Worm (Caenorhabditis elegans) whole organism, midembryonic: ENCODE measurements around the gene K02D10.8.

Source experiments
- T22C8.4 ChIP-seq: fragments of 200-800 bp; sonication (Bioruptor generic); IDR thresholded peaks from 2 replicates; pipeline ENCODE4 v1.3.6; 2022; ENCODE audit warnings: missing genetic modification characterization, missing compliant biosample characterization
- cog-1 ChIP-seq: sonication (generic microtip); optimal IDR thresholded peaks from 2 replicates; lab custom pipeline; 2016; ENCODE audit warnings: missing genetic modification characterization, missing compliant biosample characterization
- flt-1 ChIP-seq: fragments of 200-800 bp; sonication (Bioruptor generic); IDR thresholded peaks from 2 replicates; pipeline ENCODE4 v1.3.6; 2022; ENCODE audit warnings: missing genetic modification characterization, missing compliant biosample characterization
- klf-2 ChIP-seq: fragments of 200-800 bp; sonication (Bioruptor generic); conservative IDR thresholded peaks from 2 replicates; pipeline ENCODE4 v1.3.6; 2022; ENCODE audit warnings: missing genetic modification reagents, missing genetic modification characterization, missing compliant biosample characterization
- med-1 ChIP-seq: sonication (generic microtip); optimal IDR thresholded peaks from 2 replicates; lab custom pipeline; 2017; ENCODE audit warnings: missing genetic modification characterization, mild to moderate bottlenecking, missing compliant biosample characterization, antibody characterized with exemption, missing genetic modification reagents; ENCODE audit not compliant: insufficient read depth
- ref-1 ChIP-seq: fragments of 200-800 bp; sonication (Bioruptor generic); conservative IDR thresholded peaks from 2 replicates; pipeline ENCODE4 v1.3.6; 2022; ENCODE audit warnings: missing genetic modification reagents, missing genetic modification characterization, missing compliant biosample characterization
- tab-1 ChIP-seq: fragments of 200-800 bp; sonication (Bioruptor generic); IDR thresholded peaks from 2 replicates; pipeline ENCODE4 v1.3.6; 2022; ENCODE audit warnings: missing genetic modification characterization, missing compliant biosample characterization
- ztf-23 ChIP-seq: fragments of 200-800 bp; sonication (Bioruptor generic); IDR thresholded peaks from 2 replicates; pipeline ENCODE4 v1.3.6; 2022; ENCODE audit warnings: missing genetic modification reagents, missing genetic modification characterization, missing compliant biosample characterization
- ztf-29 ChIP-seq: fragments of 200-800 bp; sonication (Bioruptor generic); IDR thresholded peaks from 2 replicates; pipeline ENCODE4 v1.3.6; 2022; ENCODE audit warnings: missing genetic modification reagents, missing genetic modification characterization, missing compliant biosample characterization

The K02D10.8 gene

DNA sequence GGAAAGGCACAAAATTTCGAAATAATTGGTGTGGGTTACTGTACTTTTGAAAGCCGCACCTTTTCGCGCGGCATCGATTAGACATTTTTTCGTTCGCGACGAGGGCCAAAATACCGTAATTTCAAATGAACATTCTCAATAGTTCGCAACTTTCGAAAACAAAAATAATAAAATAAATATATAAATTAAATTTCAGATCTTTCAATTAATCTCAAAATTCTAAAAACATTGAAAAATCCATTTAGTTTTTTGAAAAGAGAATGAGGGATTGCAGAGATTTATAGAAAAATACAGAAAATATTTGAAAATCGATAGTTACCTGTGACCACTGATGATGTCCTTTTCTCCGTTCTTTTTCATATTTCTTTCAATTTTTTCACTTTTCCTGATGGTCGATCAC is at the start of gene K02D10.8:
Gene K02D10.8, plus strand, starts transcription at position 301 of the 400 bp plus-strand sequence.
- TF ChIP-seq cog-1 (no peak), med-1 (GFP tag; lab: Kevin White, UChicago) (no peak), flt-1 (GFP tag; lab: Robert Waterston, UW) (no peak), T22C8.4 (GFP tag; lab: Robert Waterston, UW) (no peak), ztf-29 (GFP tag; lab: Robert Waterston, UW) (no peak), ref-1 (GFP tag; lab: Robert Waterston, UW) (no peak), klf-2 (GFP tag; lab: Robert Waterston, UW) (no peak)

DNA sequence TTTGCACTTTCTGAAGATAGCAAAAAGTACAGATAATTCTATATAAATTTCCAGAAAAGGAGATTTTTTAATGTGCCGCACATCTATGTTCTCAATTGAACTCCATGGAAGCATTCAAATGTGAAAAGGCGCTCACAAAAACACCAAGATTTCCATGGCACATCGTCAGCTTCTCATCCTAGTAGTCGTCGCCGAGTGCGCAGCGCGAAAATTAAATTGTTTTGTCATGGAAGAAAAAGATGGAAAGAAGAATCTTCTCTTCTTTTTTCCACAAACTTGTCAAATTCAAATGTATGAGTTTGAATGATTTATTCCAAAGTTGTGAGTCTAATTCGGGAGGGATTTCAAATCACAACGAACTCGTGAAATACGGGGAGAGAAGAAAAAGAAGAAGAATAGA is 48.8 kb upstream of the K02D10.8 start:
- no peak for TF ChIP-seq flt-1 (GFP tag; lab: Robert Waterston, UW)
- no peak for TF ChIP-seq ztf-29 (GFP tag; lab: Robert Waterston, UW)
- TF ChIP-seq ref-1 (GFP tag; lab: Robert Waterston, UW) = no peak
- TF ChIP-seq ztf-23 (GFP tag; lab: Robert Waterston, UW) = no peak
- no peak for TF ChIP-seq T22C8.4 (GFP tag; lab: Robert Waterston, UW)
- no peak for TF ChIP-seq cog-1
- no peak for TF ChIP-seq tab-1
- TF ChIP-seq klf-2 (GFP tag; lab: Robert Waterston, UW) = no peak
- TF ChIP-seq med-1 (GFP tag; lab: Kevin White, UChicago) = no peak

DNA sequence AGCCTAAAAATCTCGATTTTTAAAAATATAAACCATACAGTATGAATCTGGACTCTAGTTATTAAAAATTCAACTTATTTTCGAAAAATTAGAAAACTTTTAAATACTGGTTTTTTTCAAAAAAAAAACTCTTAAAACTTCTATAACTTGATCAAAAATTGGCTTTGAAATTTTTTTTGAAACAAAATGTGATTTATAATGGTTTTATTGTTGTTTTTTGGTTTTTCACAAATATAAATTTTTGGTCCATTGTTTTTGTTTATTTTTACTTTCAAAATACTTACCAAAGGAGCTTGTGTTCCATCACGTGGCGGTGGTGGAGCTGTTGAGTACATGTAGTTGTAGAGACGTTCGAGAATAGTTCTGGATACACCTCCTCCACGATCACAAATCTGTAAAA is 47.9 kb upstream of the K02D10.8 start:
- TF ChIP-seq tab-1 (no peak), flt-1 (GFP tag; lab: Robert Waterston, UW) (no peak), ztf-29 (GFP tag; lab: Robert Waterston, UW) (no peak), cog-1 (no peak), ztf-23 (GFP tag; lab: Robert Waterston, UW) (no peak), ref-1 (GFP tag; lab: Robert Waterston, UW) (no peak), T22C8.4 (GFP tag; lab: Robert Waterston, UW) (no peak), klf-2 (GFP tag; lab: Robert Waterston, UW) (no peak), med-1 (GFP tag; lab: Kevin White, UChicago) (no peak)

DNA sequence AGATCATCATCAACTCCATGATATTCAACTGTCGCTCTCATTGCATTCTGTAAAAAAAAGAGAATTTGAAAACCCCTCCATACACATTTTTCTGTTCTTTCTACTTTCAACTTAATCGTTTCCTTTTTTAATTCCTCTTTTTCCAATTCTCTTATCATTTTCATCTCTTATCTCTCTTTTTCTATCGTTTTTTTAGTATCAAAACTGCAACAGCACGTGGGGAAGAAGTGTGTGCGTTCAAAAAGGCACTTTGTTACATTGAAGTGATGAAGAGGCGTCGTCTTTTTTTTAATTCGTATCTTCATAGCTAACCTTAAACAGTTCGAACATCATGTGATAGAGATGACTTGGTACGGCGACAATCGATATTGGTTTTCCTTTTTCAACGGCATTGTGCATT is 47.1 kb upstream of the K02D10.8 start:
- TF ChIP-seq med-1 (GFP tag; lab: Kevin White, UChicago) = no peak
- TF ChIP-seq tab-1 = no peak
- TF ChIP-seq cog-1 = no peak
- no peak for TF ChIP-seq ref-1 (GFP tag; lab: Robert Waterston, UW)
- no peak for TF ChIP-seq ztf-29 (GFP tag; lab: Robert Waterston, UW)
- TF ChIP-seq ztf-23 (GFP tag; lab: Robert Waterston, UW) = no peak
- no peak for TF ChIP-seq T22C8.4 (GFP tag; lab: Robert Waterston, UW)
- no peak for TF ChIP-seq flt-1 (GFP tag; lab: Robert Waterston, UW)
- no peak for TF ChIP-seq klf-2 (GFP tag; lab: Robert Waterston, UW)

DNA sequence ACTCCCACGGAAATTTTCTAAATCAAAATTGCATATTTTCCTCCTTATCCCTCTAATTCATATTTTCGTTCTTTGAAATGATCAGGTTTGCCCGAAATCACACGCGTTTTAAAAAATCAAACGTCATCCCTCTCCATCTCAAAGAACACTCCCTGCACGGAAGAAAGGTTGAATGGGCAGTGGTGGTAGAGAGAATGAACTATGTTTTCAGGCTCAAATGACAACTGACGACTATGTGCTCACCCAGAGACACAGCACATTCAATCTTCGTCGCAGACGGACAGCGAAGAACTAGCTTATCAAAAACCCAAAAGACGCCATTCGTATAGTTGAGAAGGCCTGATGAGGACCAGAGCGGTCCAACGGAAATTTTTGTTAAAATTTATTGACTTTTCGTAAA is 46.4 kb upstream of the K02D10.8 start:
- no peak for TF ChIP-seq tab-1
- TF ChIP-seq ztf-23 (GFP tag; lab: Robert Waterston, UW) = no peak
- no peak for TF ChIP-seq cog-1
- no peak for TF ChIP-seq ref-1 (GFP tag; lab: Robert Waterston, UW)
- TF ChIP-seq flt-1 (GFP tag; lab: Robert Waterston, UW) = no peak
- no peak for TF ChIP-seq klf-2 (GFP tag; lab: Robert Waterston, UW)
- TF ChIP-seq ztf-29 (GFP tag; lab: Robert Waterston, UW) = no peak
- no peak for TF ChIP-seq med-1 (GFP tag; lab: Kevin White, UChicago)
- no peak for TF ChIP-seq T22C8.4 (GFP tag; lab: Robert Waterston, UW)

DNA sequence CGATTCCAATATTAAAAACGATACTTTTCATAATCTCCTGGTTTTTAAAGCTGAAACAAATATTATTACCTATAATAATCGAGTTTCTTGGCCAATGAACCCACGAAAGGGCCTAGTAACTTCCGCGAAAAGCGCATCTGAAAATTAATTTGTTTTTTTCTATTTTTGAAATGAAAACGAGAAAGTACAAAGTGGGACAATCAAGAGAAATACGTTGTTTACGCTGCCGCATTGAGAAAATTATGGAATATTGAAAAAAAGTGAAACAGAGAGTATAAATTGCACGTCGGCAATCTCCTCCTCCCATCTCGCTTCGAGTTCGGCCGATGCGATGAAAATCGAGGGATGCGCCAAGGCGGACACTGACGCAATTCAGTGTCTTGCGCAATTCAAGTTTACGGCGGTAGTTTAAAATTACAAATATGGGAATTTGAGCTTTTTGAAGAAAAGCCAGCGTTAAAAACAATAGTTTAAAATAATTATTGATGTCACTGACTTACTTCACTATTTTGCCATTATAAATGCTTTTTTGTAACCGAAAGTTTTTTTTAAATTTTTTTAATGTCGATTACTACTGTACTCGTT is 44.8 kb upstream of the K02D10.8 start, which contains the start of gene pdhk-2:
Gene pdhk-2, minus strand, starts transcription at position 137 of the 585 bp plus-strand sequence.
- peak; percentile 90 for TF ChIP-seq ztf-23 (GFP tag; lab: Robert Waterston, UW)
- no peak for TF ChIP-seq ztf-29 (GFP tag; lab: Robert Waterston, UW)
- 0 out of 2 replicates have a peak, but pooled peaks have one; percentile 63 for TF ChIP-seq klf-2 (GFP tag; lab: Robert Waterston, UW)
- no peak for TF ChIP-seq med-1 (GFP tag; lab: Kevin White, UChicago)
- TF ChIP-seq T22C8.4 (GFP tag; lab: Robert Waterston, UW) = no peak
- TF ChIP-seq tab-1 = peak; percentile 69; the same call in 1 of the 2 replicates
- peak; percentile 72 for TF ChIP-seq cog-1
- peak; percentile 81 for TF ChIP-seq flt-1 (GFP tag; lab: Robert Waterston, UW)
- 0 out of 2 replicates have a peak, but pooled peaks have one; percentile 5 for TF ChIP-seq ref-1 (GFP tag; lab: Robert Waterston, UW)

DNA sequence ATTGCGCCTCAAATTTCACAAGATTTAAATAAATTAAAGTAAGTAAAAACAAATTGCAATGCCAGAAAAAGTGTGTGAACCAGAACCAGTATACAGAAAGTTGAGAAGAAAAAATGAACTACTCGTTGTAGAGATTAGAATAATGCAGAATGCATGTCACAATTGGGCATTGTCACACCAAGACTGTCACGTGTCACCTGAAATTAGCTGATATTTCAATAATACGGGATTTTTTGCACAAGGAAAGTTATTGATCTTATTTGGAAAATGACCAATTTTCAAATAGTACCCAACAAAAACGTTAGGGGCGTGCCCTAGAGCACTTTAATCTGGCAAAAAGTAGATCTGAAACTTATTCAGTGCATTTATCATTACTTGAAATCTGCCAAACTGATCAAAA is 44.2 kb upstream of the K02D10.8 start:
- TF ChIP-seq ztf-29 (GFP tag; lab: Robert Waterston, UW) = no peak
- no peak for TF ChIP-seq ztf-23 (GFP tag; lab: Robert Waterston, UW)
- no peak for TF ChIP-seq T22C8.4 (GFP tag; lab: Robert Waterston, UW)
- no peak for TF ChIP-seq klf-2 (GFP tag; lab: Robert Waterston, UW)
- no peak for TF ChIP-seq flt-1 (GFP tag; lab: Robert Waterston, UW)
- no peak for TF ChIP-seq tab-1
- no peak for TF ChIP-seq med-1 (GFP tag; lab: Kevin White, UChicago)
- TF ChIP-seq ref-1 (GFP tag; lab: Robert Waterston, UW) = no peak

DNA sequence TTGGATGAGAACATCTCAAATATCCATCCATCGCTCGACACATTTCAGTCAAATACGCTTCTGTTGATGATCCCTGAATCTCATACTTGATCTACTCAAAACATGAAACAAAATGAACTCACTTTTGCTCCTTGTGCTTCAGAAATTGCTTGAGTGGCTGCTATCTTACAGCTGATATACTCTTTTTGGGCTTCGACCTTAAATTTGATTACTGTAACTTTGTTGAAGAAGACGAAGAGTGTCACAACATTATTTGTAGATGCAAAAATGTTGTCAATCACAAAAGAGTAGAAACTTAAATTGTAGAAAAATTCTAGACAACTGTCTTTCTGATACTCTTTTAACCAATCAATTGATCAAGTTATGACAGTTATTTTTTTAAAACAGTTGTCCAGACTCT is 43.6 kb upstream of the K02D10.8 start:
- TF ChIP-seq T22C8.4 (GFP tag; lab: Robert Waterston, UW) (no peak), klf-2 (GFP tag; lab: Robert Waterston, UW) (no peak), tab-1 (no peak), cog-1 (no peak), flt-1 (GFP tag; lab: Robert Waterston, UW) (no peak)

DNA sequence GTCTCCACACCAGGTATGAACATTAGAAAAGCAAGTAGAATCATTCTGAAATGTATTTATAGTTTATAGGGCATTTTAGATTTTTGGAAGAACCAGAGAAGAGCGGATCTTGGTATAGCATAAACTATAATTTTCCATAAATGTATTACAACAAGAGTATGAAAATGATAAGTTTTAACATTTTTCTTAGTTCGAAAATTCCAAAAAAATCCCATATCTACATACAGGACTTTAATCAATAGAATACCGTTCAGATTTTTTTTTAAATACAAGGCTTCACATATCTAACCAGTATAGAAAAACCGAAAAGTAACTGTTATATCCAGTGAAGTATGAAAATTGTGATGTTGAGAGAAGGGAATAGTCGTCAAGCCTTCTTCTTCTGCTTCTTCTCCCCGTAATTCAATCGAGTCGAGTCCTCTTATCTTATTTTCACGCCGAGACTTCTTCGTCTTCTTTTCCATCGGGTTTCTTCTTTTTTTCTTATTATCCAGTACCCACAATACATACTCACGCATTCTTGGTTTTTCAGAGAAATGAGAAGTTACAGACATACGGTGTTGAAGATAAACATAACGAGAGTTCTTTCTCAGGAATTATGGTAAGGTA is 42.3 kb upstream of the K02D10.8 start, which contains the start of gene ZK370.6:
Gene ZK370.6, minus strand, starts transcription at position 51 of the 609 bp plus-strand sequence.
- TF ChIP-seq ref-1 (GFP tag; lab: Robert Waterston, UW) (no peak), cog-1 (no peak), klf-2 (GFP tag; lab: Robert Waterston, UW) (no peak), flt-1 (GFP tag; lab: Robert Waterston, UW) (no peak)
